Fruit fly (Drosophila melanogaster) whole organism, adult: ENCODE measurements around the gene futsch.

ENCODE experiments used
- CG14711 ChIP-seq: fragments of 200-800 bp; sonication (Bioruptor generic); optimal IDR thresholded peaks from 2 replicates; lab custom pipeline; 2018; ENCODE audit warnings: missing biosample characterization, mild to moderate bottlenecking, missing genetic modification characterization, moderate library complexity
- CG7045 ChIP-seq: fragments of 200-800 bp; sonication (Bioruptor generic); optimal IDR thresholded peaks from 2 replicates; lab custom pipeline; 2017; ENCODE audit warnings: missing biosample characterization, mild to moderate bottlenecking, missing genetic modification characterization
- CG7101 ChIP-seq: fragments of 200-800 bp; sonication (Bioruptor generic); optimal IDR thresholded peaks from 2 replicates; lab custom pipeline; 2018; ENCODE audit warnings: missing biosample characterization, mild to moderate bottlenecking, missing genetic modification characterization, moderate library complexity
- bab1 ChIP-seq: fragments of 200-800 bp; sonication (Bioruptor generic); optimal IDR thresholded peaks from 3 replicates; lab custom pipeline; 2019; ENCODE audit warnings: missing biosample characterization, mild to moderate bottlenecking, missing genetic modification characterization, moderate library complexity
- cic ChIP-seq: fragments of 200-800 bp; sonication (Bioruptor generic); optimal IDR thresholded peaks from 2 replicates; lab custom pipeline; 2017; ENCODE audit warnings: missing biosample characterization, mild to moderate bottlenecking, missing genetic modification characterization, moderate library complexity
- kay ChIP-seq: fragments of 200-800 bp; sonication (Bioruptor generic); peaks from one replicate; lab custom pipeline; 2016; ENCODE audit warnings: missing biosample characterization, missing genetic modification characterization, borderline replicate concordance
- ovo ChIP-seq: fragments of 200-800 bp; sonication (Bioruptor generic); optimal IDR thresholded peaks from 2 replicates; lab custom pipeline; 2016; ENCODE audit warnings: missing biosample characterization, missing genetic modification characterization

DNA sequence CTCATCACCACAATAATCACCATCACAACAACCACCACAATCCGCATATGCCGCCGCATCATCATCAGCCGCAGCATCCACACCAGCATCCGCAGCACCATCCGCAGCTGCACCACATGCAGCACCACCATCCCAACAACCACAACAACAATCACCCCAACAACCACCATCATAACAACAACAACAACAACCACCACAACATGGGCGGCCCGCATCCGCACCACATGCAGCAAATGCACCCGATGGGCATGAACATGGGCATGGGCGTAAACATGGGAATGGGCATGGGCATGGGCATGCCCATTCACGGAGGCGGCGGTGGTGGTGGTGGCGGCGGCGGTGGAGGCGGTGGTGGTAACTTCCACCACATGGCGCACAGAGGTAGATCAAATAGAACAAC, 36.2 kb upstream of the futsch start:
- TF ChIP-seq cic (GFP tag; lab: Kevin White, UChicago) (no peak), CG7101 (no peak), CG7045 (no peak), CG14711 (tag; lab: Kevin White, UChicago) (no peak), bab1 (GFP tag; lab: Kevin White, UChicago) (no peak), ovo (GFP tag; lab: Kevin White, UChicago) (no peak), kay (GFP tag; lab: Kevin White, UChicago) (no peak)
